Fruit fly (Drosophila melanogaster): ENCODE data around the gene Remo.

Remo gene

dm6 chrX:13251310-13251709 lies 36.5 kb upstream of the Remo start (continued):
- peak; percentile 76 for TF ChIP-seq CG9609 (GFP tag; optimal IDR thresholded peaks at IDR 0.05)
- TF ChIP-seq NFAT (GFP tag; IDR thresholded peaks at IDR 0.05) = peak; percentile 47
- TF ChIP-seq CG43689 (GFP tag; IDR thresholded peaks at IDR 0.05) = peak; percentile 67
- peak; percentile 97 for TF ChIP-seq CG12769 (tag; optimal IDR thresholded peaks at IDR 0.05)
- no peak for TF ChIP-seq trh (GFP tag; optimal IDR thresholded peaks at IDR 0.05)
- TF ChIP-seq emc (GFP tag; optimal IDR thresholded peaks at IDR 0.05) = peak; percentile 56
- TF ChIP-seq MBD-R2 (GFP tag; IDR thresholded peaks at IDR 0.05) = peak; percentile 53; the same call in 1 of the 2 replicates
- TF ChIP-seq br (optimal IDR thresholded peaks at IDR 0.05) = no peak
- no peak for TF ChIP-seq CG4328 (GFP tag; optimal IDR thresholded peaks at IDR 0.05)
- peak; percentile 71 for TF ChIP-seq Meics (GFP tag; optimal IDR thresholded peaks at IDR 0.05)
- TF ChIP-seq CG5180 (GFP tag; optimal IDR thresholded peaks at IDR 0.05) = peak; percentile 73
- no peak for TF ChIP-seq z (GFP tag; IDR thresholded peaks at IDR 0.05)
- TF ChIP-seq amos (GFP tag; IDR thresholded peaks at IDR 0.05; ENCODE audit: partially characterized antibody) = no peak
- peak; percentile 63; the same call in 1 of the 2 replicates for TF ChIP-seq CG1024 (GFP tag; IDR thresholded peaks at IDR 0.05)
- peak; percentile 67 for TF ChIP-seq en (GFP tag; optimal IDR thresholded peaks at IDR 0.05)
- TF ChIP-seq CG12942 (GFP tag; optimal IDR thresholded peaks at IDR 0.05) = peak; percentile 49
- TF ChIP-seq CG11093 (GFP tag; IDR thresholded peaks at IDR 0.05) = peak; percentile 72; the same call in 2 of the 3 replicates
- TF ChIP-seq BtbVII (GFP tag; optimal IDR thresholded peaks at IDR 0.05) = peak; percentile 61
- TF ChIP-seq CG4282 (GFP tag; optimal IDR thresholded peaks at IDR 0.05) = no peak
- TF ChIP-seq CG2875 (GFP tag; optimal IDR thresholded peaks at IDR 0.05) = peak; percentile 68
- peak; percentile 82 for TF ChIP-seq CG3726 (GFP tag; IDR thresholded peaks at IDR 0.05)
- peak; percentile 76 for TF ChIP-seq fd96Cb (tag; optimal IDR thresholded peaks at IDR 0.05)
- TF ChIP-seq dysf (GFP tag; IDR thresholded peaks at IDR 0.05) = peak; percentile 86
- TF ChIP-seq sens-2 (GFP tag; IDR thresholded peaks at IDR 0.05) = peak; percentile 52; the same call in 1 of the 2 replicates
- no peak for TF ChIP-seq Dip2 (GFP tag; IDR thresholded peaks at IDR 0.05)
- peak; percentile 74 for TF ChIP-seq Gug (GFP tag; IDR thresholded peaks at IDR 0.05)
- TF ChIP-seq sug (tag; optimal IDR thresholded peaks at IDR 0.05) = peak; percentile 10
- TF ChIP-seq CTCF (GFP tag; optimal IDR thresholded peaks at IDR 0.05) = peak; percentile 37
- TF ChIP-seq CG7839 (tag; optimal IDR thresholded peaks at IDR 0.05) = peak; percentile 82
- peak; percentile 29 for TF ChIP-seq CG12744 (GFP tag; optimal IDR thresholded peaks at IDR 0.05)
- peak; percentile 82 for TF ChIP-seq pb (GFP tag; optimal IDR thresholded peaks at IDR 0.05)
- no peak for TF ChIP-seq YL-1 (GFP tag; optimal IDR thresholded peaks at IDR 0.05)
- peak; percentile 77 for TF ChIP-seq CG32532 (GFP tag; IDR thresholded peaks at IDR 0.05)
- peak; percentile 78 for TF ChIP-seq Dbx (GFP tag; IDR thresholded peaks at IDR 0.05)
- peak; percentile 58 for TF ChIP-seq CG3163 (GFP tag; optimal IDR thresholded peaks at IDR 0.05)
- TF ChIP-seq NK7.1 (GFP tag; optimal IDR thresholded peaks at IDR 0.05) = peak; percentile 55
- TF ChIP-seq CG2199 (GFP tag; IDR thresholded peaks at IDR 0.05) = no peak
- peak; percentile 70 for TF ChIP-seq CG7357 (GFP tag; IDR thresholded peaks at IDR 0.05)
- TF ChIP-seq CG30403 (GFP tag; optimal IDR thresholded peaks at IDR 0.05) = peak; percentile 84
- TF ChIP-seq pzg (GFP tag; optimal IDR thresholded peaks at IDR 0.05) = no peak
- TF ChIP-seq Hr51 (GFP tag; optimal IDR thresholded peaks at IDR 0.05) = peak; percentile 62 to 73
- peak; percentile 75 for TF ChIP-seq az2 (GFP tag; optimal IDR thresholded peaks at IDR 0.05)
- TF ChIP-seq CG14965 (GFP tag; optimal IDR thresholded peaks at IDR 0.05; ENCODE audit: borderline replicate concordance) = no peak
- peak; percentile 67; the same call in 1 of the 2 replicates for TF ChIP-seq H2.0 (GFP tag; IDR thresholded peaks at IDR 0.05)
- TF ChIP-seq Neu2 (GFP tag; optimal IDR thresholded peaks at IDR 0.05; ENCODE audit: borderline replicate concordance) = no peak
- peak; percentile 86 to 92 for TF ChIP-seq Pdp1 (GFP tag; optimal IDR thresholded peaks at IDR 0.05)
- no peak for TF ChIP-seq CG10431 (GFP tag; optimal IDR thresholded peaks at IDR 0.05)
- TF ChIP-seq Fer3 (tag; optimal IDR thresholded peaks at IDR 0.05) = peak; percentile 67
- peak; percentile 37 for TF ChIP-seq CG16815 (GFP tag; optimal IDR thresholded peaks at IDR 0.05)
- TF ChIP-seq schlank (tag; optimal IDR thresholded peaks at IDR 0.05) = peak; percentile 80
- TF ChIP-seq Ravus (GFP tag; IDR thresholded peaks at IDR 0.05) = no peak
- no peak for TF ChIP-seq CG6791 (GFP tag; IDR thresholded peaks at IDR 0.05; ENCODE audit: partially characterized antibody)
